Fruit fly (Drosophila melanogaster) whole organism, embryonic: ENCODE data around the gene Vav.

Experiments used
- ATbp ChIP-seq: fragments of 200-800 bp; sonication (Bioruptor generic); optimal IDR thresholded peaks from 2 replicates; lab custom pipeline; 2017; ENCODE audit warnings: missing biosample characterization, mild to moderate bottlenecking, missing genetic modification characterization, missing genetic modification reagents
- Ada2b ChIP-seq: fragments of 200-800 bp; sonication (Bioruptor generic); IDR thresholded peaks from 2 replicates; pipeline ENCODE4 v1.3.6; 2022; ENCODE audit warnings: missing biosample characterization, missing genetic modification characterization
- CG10654 ChIP-seq: fragments of 200-800 bp; sonication (Bioruptor generic); optimal IDR thresholded peaks from 2 replicates; lab custom pipeline; 2016; ENCODE audit warnings: missing biosample characterization, missing genetic modification characterization
- CG11398 ChIP-seq: fragments of 200-800 bp; sonication (Bioruptor generic); optimal IDR thresholded peaks from 2 replicates; lab custom pipeline; 2016; ENCODE audit warnings: missing biosample characterization, missing genetic modification characterization
- CG12104 ChIP-seq: fragments of 200-800 bp; sonication (Bioruptor generic); optimal IDR thresholded peaks from 3 replicates; lab custom pipeline; 2016; ENCODE audit warnings: missing biosample characterization, missing genetic modification characterization
- CG12299 ChIP-seq: fragments of 200-800 bp; sonication (Bioruptor generic); optimal IDR thresholded peaks from 2 replicates; lab custom pipeline; 2018; ENCODE audit warnings: missing biosample characterization, mild to moderate bottlenecking, missing genetic modification characterization
- CG13123 ChIP-seq: fragments of 200-800 bp; sonication (Bioruptor generic); optimal IDR thresholded peaks from 2 replicates; lab custom pipeline; 2016; ENCODE audit warnings: missing biosample characterization, missing genetic modification characterization
- CG13287 ChIP-seq: fragments of 200-800 bp; sonication (Bioruptor generic); IDR thresholded peaks from 2 replicates; pipeline ENCODE4 v1.3.6; 2022; ENCODE audit warnings: missing biosample characterization, missing genetic modification characterization; ENCODE audit not compliant: partially characterized antibody
- CG13624 ChIP-seq: fragments of 200-800 bp; sonication (Bioruptor generic); optimal IDR thresholded peaks from 2 replicates; lab custom pipeline; 2016; ENCODE audit warnings: missing biosample characterization, missing genetic modification characterization
- CG14441 ChIP-seq: fragments of 200-800 bp; sonication (Bioruptor generic); IDR thresholded peaks from 2 replicates; pipeline ENCODE4 v1.3.6; 2022; ENCODE audit warnings: missing biosample characterization, missing genetic modification characterization
- CG15011 ChIP-seq: fragments of 200-800 bp; sonication (Bioruptor generic); optimal IDR thresholded peaks from 3 replicates; lab custom pipeline; 2018; ENCODE audit warnings: missing biosample characterization, mild to moderate bottlenecking, missing genetic modification characterization
- CG17385 ChIP-seq: fragments of 200-800 bp; sonication (Bioruptor generic); optimal IDR thresholded peaks from 3 replicates; lab custom pipeline; 2018; ENCODE audit warnings: missing biosample characterization, mild to moderate bottlenecking, missing genetic modification characterization
- CG2199 ChIP-seq: fragments of 200-800 bp; sonication (Bioruptor generic); IDR thresholded peaks from 3 replicates; pipeline ENCODE4 v1.3.6; 2022; ENCODE audit warnings: missing biosample characterization, missing genetic modification characterization
- CG31224 ChIP-seq: fragments of 200-800 bp; sonication (Bioruptor generic); IDR thresholded peaks from 2 replicates; pipeline ENCODE4 v1.3.6; 2022; ENCODE audit warnings: missing biosample characterization, missing genetic modification characterization
- CG31441 ChIP-seq: fragments of 200-800 bp; sonication (Bioruptor generic); IDR thresholded peaks from 2 replicates; pipeline ENCODE4 v1.3.6; 2022; ENCODE audit warnings: missing biosample characterization, missing genetic modification characterization
- CG3163 ChIP-seq: fragments of 200-800 bp; sonication (Bioruptor generic); optimal IDR thresholded peaks from 3 replicates; lab custom pipeline; 2016; ENCODE audit warnings: missing biosample characterization, missing genetic modification characterization
- CG3281 ChIP-seq: fragments of 200-800 bp; sonication (Bioruptor generic); optimal IDR thresholded peaks from 3 replicates; lab custom pipeline; 2017; ENCODE audit warnings: missing biosample characterization, mild to moderate bottlenecking, missing genetic modification characterization
- CG4424 ChIP-seq: fragments of 200-800 bp; sonication (Bioruptor generic); optimal IDR thresholded peaks from 3 replicates; lab custom pipeline; 2016; ENCODE audit warnings: missing biosample characterization, missing genetic modification characterization
- CG4820 ChIP-seq: fragments of 200-800 bp; sonication (Bioruptor generic); optimal IDR thresholded peaks from 3 replicates; lab custom pipeline; 2016; ENCODE audit warnings: missing biosample characterization, missing genetic modification characterization
- CG5180 ChIP-seq: fragments of 200-800 bp; sonication (Bioruptor generic); optimal IDR thresholded peaks from 3 replicates; lab custom pipeline; 2017; ENCODE audit warnings: missing biosample characterization, missing genetic modification characterization, mild to moderate bottlenecking, moderate library complexity, missing genetic modification reagents
- CG6854 ChIP-seq: fragments of 200-800 bp; sonication (Bioruptor generic); optimal IDR thresholded peaks from 3 replicates; lab custom pipeline; 2017; ENCODE audit warnings: missing biosample characterization, mild to moderate bottlenecking, missing genetic modification characterization
- CG7372 ChIP-seq: fragments of 200-800 bp; sonication (Bioruptor generic); IDR thresholded peaks from 2 replicates; pipeline ENCODE4 v1.3.6; 2022; ENCODE audit warnings: missing biosample characterization, missing genetic modification characterization
- CG9727 ChIP-seq: fragments of 200-800 bp; sonication (Bioruptor generic); optimal IDR thresholded peaks from 3 replicates; lab custom pipeline; 2017; ENCODE audit warnings: missing biosample characterization, mild to moderate bottlenecking, missing genetic modification characterization
- CkIIα-i1 ChIP-seq: fragments of 200-800 bp; sonication (Bioruptor generic); IDR thresholded peaks from 2 replicates; pipeline ENCODE4 v1.3.6; 2022; ENCODE audit warnings: missing biosample characterization, missing genetic modification characterization
- Dad ChIP-seq: fragments of 200-800 bp; sonication (Bioruptor generic); optimal IDR thresholded peaks from 3 replicates; lab custom pipeline; 2016; ENCODE audit warnings: missing biosample characterization, missing genetic modification characterization
- Fer3 ChIP-seq: fragments of 200-800 bp; sonication (Bioruptor generic); optimal IDR thresholded peaks from 2 replicates; lab custom pipeline; 2018; ENCODE audit warnings: missing biosample characterization, mild to moderate bottlenecking, missing genetic modification characterization, moderate library complexity
- GATAe ChIP-seq: fragments of 200-800 bp; sonication (Bioruptor generic); conservative IDR thresholded peaks from 2 replicates; pipeline ENCODE4 v1.3.6; 2022; ENCODE audit warnings: missing biosample characterization, missing genetic modification characterization
- HmgZ ChIP-seq: fragments of 200-800 bp; sonication (Bioruptor generic); optimal IDR thresholded peaks from 2 replicates; lab custom pipeline; 2018; ENCODE audit warnings: missing biosample characterization, mild to moderate bottlenecking, missing genetic modification characterization
- Max ChIP-seq: fragments of 200-800 bp; sonication (Bioruptor generic); optimal IDR thresholded peaks from 2 replicates; lab custom pipeline; 2016; ENCODE audit warnings: missing biosample characterization, mild to moderate bottlenecking, missing genetic modification characterization
- NC2β ChIP-seq: fragments of 200-800 bp; sonication (Bioruptor generic); optimal IDR thresholded peaks from 2 replicates; lab custom pipeline; 2016; ENCODE audit warnings: missing biosample characterization, missing genetic modification characterization
- NFAT ChIP-seq: fragments of 200-800 bp; sonication (Bioruptor generic); IDR thresholded peaks from 2 replicates; pipeline ENCODE4 v1.3.6; 2022; ENCODE audit warnings: missing biosample characterization, missing genetic modification characterization
- Nf-YC ChIP-seq: fragments of 200-800 bp; optimal IDR thresholded peaks from 3 replicates; lab custom pipeline; 2019; ENCODE audit warnings: missing biosample characterization, mild to moderate bottlenecking, missing genetic modification characterization, moderate library complexity
- Ptx1 ChIP-seq: fragments of 200-800 bp; sonication (Bioruptor generic); IDR thresholded peaks from 2 replicates; pipeline ENCODE4 v1.3.6; 2022; ENCODE audit warnings: missing biosample characterization, missing genetic modification characterization
- Sry-δ ChIP-seq: fragments of 200-800 bp; sonication (Bioruptor generic); optimal IDR thresholded peaks from 2 replicates; lab custom pipeline; 2016; ENCODE audit warnings: missing biosample characterization, missing genetic modification characterization
- bigmax ChIP-seq: fragments of 200-800 bp; sonication (Bioruptor generic); optimal IDR thresholded peaks from 2 replicates; lab custom pipeline; 2018; ENCODE audit warnings: missing biosample characterization, mild to moderate bottlenecking, missing genetic modification characterization
- caup ChIP-seq: fragments of 200-800 bp; sonication (Bioruptor generic); optimal IDR thresholded peaks from 3 replicates; lab custom pipeline; 2017; ENCODE audit warnings: missing biosample characterization, mild to moderate bottlenecking, missing genetic modification characterization, moderate library complexity; ENCODE audit not compliant: severe bottlenecking
- chinmo ChIP-seq: fragments of 200-800 bp; sonication (Bioruptor generic); IDR thresholded peaks from 4 replicates; pipeline ENCODE4 v1.3.6; 2022; ENCODE audit warnings: missing biosample characterization, missing genetic modification characterization; ENCODE audit not compliant: partially characterized antibody
- crp ChIP-seq, 2 experiments: fragments of 200-800 bp; sonication (Bioruptor generic); optimal IDR thresholded peaks; 2 replicates in 1 of 2; 3 replicates in 1 of 2; lab custom pipeline; 2017; ENCODE audit warnings: missing biosample characterization in 2 of 2, missing genetic modification characterization in 2 of 2, mild to moderate bottlenecking in 1 of 2, moderate library complexity in 1 of 2
- cwo ChIP-seq: fragments of 200-800 bp; sonication (Bioruptor generic); optimal IDR thresholded peaks from 3 replicates; lab custom pipeline; 2017; ENCODE audit warnings: missing biosample characterization, missing genetic modification characterization, mild to moderate bottlenecking, moderate library complexity, missing genetic modification reagents
- dan ChIP-seq: fragments of 200-800 bp; sonication (Bioruptor generic); IDR thresholded peaks from 2 replicates; pipeline ENCODE4 v1.3.6; 2022; ENCODE audit warnings: missing biosample characterization, missing genetic modification characterization
- fd96Cb ChIP-seq: fragments of 200-800 bp; sonication (Bioruptor generic); optimal IDR thresholded peaks from 2 replicates; lab custom pipeline; 2018; ENCODE audit warnings: missing biosample characterization, mild to moderate bottlenecking, missing genetic modification characterization, moderate library complexity
- hkb ChIP-seq, 2 experiments: fragments of 200-800 bp in 1 of 2; fragments of >200 bp in 1 of 2; sonication (Bioruptor generic) in 1 of 2; IDR thresholded peaks in 1 of 2; optimal IDR thresholded peaks in 1 of 2; 2 replicates each; pipeline versions ENCODE4 v1.3.6 to Lab custom; 2017 to 2022; ENCODE audit warnings: missing biosample characterization in 1 of 2, missing genetic modification characterization in 1 of 2
- jigr1 ChIP-seq: fragments of 200-800 bp; sonication (Bioruptor generic); IDR thresholded peaks from 3 replicates; pipeline ENCODE4 v1.3.6; 2022; ENCODE audit warnings: missing biosample characterization, missing genetic modification characterization
- p53 ChIP-seq: fragments of 200-800 bp; sonication (Bioruptor generic); optimal IDR thresholded peaks from 2 replicates; lab custom pipeline; 2016; ENCODE audit warnings: missing biosample characterization, missing genetic modification characterization
- pnt ChIP-seq: fragments of 200-800 bp; sonication (Bioruptor generic); optimal IDR thresholded peaks from 3 replicates; lab custom pipeline; 2016; ENCODE audit warnings: missing biosample characterization, missing genetic modification characterization
- sob ChIP-seq: fragments of 200-800 bp; sonication (Bioruptor generic); IDR thresholded peaks from 2 replicates; pipeline ENCODE4 v1.3.6; 2022; ENCODE audit warnings: missing biosample characterization, missing genetic modification characterization
- tap ChIP-seq: fragments of 200-800 bp; optimal IDR thresholded peaks from 3 replicates; lab custom pipeline; 2019; ENCODE audit warnings: missing biosample characterization, mild to moderate bottlenecking, missing genetic modification characterization, moderate library complexity
- trh ChIP-seq: fragments of 200-800 bp; sonication (Bioruptor generic); optimal IDR thresholded peaks from 2 replicates; lab custom pipeline; 2016; ENCODE audit warnings: missing biosample characterization, missing genetic modification characterization

Vav gene

DNA sequence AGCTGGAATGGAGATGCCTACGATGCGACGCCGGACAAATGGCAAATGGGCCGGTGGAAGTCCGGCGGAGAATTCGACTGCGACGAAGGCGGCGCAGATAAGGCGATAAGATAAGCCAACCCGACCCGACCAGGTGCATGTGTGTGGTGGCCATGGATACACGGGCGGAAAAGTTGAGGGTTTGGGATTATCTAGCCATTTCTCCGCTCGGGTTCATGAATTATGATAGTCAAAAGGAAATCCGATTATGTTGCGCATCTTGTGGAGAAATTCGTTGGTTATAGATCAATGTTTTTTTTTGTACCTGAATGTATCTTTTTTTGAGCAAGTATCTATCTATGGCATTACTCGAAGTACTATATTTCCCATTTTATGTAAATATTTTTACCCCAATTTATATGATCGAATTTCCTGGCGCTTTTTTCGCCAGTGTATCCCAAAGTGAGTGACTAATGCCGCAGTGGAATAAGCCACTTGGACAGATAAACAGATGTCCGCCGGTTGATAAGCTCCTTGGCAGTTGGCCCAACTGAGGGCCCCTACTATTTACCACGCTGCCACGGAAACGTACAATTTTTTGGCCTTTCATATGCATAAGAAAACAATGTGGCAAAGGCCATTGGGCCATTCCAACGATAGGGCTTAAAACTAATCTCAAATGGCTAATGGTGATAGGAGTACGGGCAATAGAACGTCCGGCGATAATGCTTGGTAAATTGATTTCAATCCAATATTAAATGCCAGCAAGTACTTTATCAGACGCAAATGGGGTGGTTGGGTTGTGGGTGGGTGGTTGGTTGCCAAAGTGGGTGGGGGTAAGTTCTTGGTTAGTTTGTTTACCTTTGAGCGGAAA lies 14.2 kb upstream of the Vav start, which contains the start of gene CG7992 (continued):
- TF ChIP-seq NFAT (GFP tag; lab: Robert Waterston, UW): peak; percentile 17; the same call in 1 of the 2 replicates
- TF ChIP-seq CG6854: peak; percentile 47
- no peak for TF ChIP-seq bigmax (GFP tag; lab: Kevin White, UChicago)
- TF ChIP-seq caup: peak; percentile 33
- no peak for TF ChIP-seq dan (GFP tag; lab: Robert Waterston, UW)
- TF ChIP-seq CG3163 (GFP tag; lab: Kevin White, UChicago): peak; percentile 34
- peak; percentile 21 for TF ChIP-seq CG13123 (GFP tag; lab: Kevin White, UChicago)
- peak; percentile 26 for TF ChIP-seq Max
- peak; percentile 65 for TF ChIP-seq CG3281 (GFP tag; lab: Kevin White, UChicago)
- TF ChIP-seq crp (GFP tag; optimal IDR thresholded peaks at IDR 0.05; lab: Kevin White, UChicago): peak in 1 of 2 experiments; percentile 9
- peak; percentile 56 for TF ChIP-seq CG13624
- TF ChIP-seq p53 (GFP tag; lab: Kevin White, UChicago): peak; percentile 28
- TF ChIP-seq Dad (GFP tag; lab: Kevin White, UChicago): peak; percentile 0
- TF ChIP-seq HmgZ (tag; lab: Kevin White, UChicago): peak; percentile 19
- peak; percentile 69 for TF ChIP-seq cwo (GFP tag; lab: Kevin White, UChicago)
- TF ChIP-seq tap (tag; lab: Kevin White, UChicago): peak; percentile 10
- peak; percentile 39 for TF ChIP-seq CG11398
- TF ChIP-seq jigr1 (GFP tag; lab: Robert Waterston, UW): no peak
- TF ChIP-seq Sry-δ (GFP tag; lab: Kevin White, UChicago): peak; percentile 15
- peak; percentile 19; the same call in 1 of the 2 replicates for TF ChIP-seq sob
- peak; percentile 54 for TF ChIP-seq CG31441
- no peak for TF ChIP-seq CkIIα-i1 (GFP tag; lab: Robert Waterston, UW)
- TF ChIP-seq pnt (GFP tag; lab: Kevin White, UChicago): peak; percentile 46
- peak; percentile 50 for TF ChIP-seq CG12104 (GFP tag; lab: Kevin White, UChicago)
- TF ChIP-seq CG5180: peak; percentile 51
- no peak for TF ChIP-seq NC2β
- TF ChIP-seq CG2199: peak; percentile 50; the same call in 1 of the 3 replicates
- TF ChIP-seq CG14441 (GFP tag; lab: Robert Waterston, UW): peak; percentile 51; the same call in 1 of the 2 replicates
- peak; percentile 48 for TF ChIP-seq CG4820 (GFP tag; lab: Kevin White, UChicago)
- TF ChIP-seq trh (GFP tag; lab: Kevin White, UChicago): no peak
- peak; percentile 35 for TF ChIP-seq ATbp (GFP tag; lab: Kevin White, UChicago)
- peak; percentile 41 for TF ChIP-seq CG4424 (GFP tag; lab: Kevin White, UChicago)
- TF ChIP-seq CG17385 (GFP tag; lab: Kevin White, UChicago): peak; percentile 58
- TF ChIP-seq CG10654 (GFP tag; lab: Kevin White, UChicago): peak; percentile 21
- peak; percentile 68; the same call in 1 of the 4 replicates for TF ChIP-seq chinmo (GFP tag; lab: Robert Waterston, UW)
- TF ChIP-seq CG9727 (GFP tag; lab: Kevin White, UChicago): peak; percentile 55
- no peak for TF ChIP-seq CG31224 (GFP tag; lab: Robert Waterston, UW)
- peak; percentile 45 for TF ChIP-seq fd96Cb (tag; lab: Kevin White, UChicago)
- TF ChIP-seq Fer3 (tag; lab: Kevin White, UChicago): peak; percentile 52
- TF ChIP-seq Ptx1 (GFP tag; lab: Robert Waterston, UW): peak; percentile 57
- peak; percentile 62 for TF ChIP-seq Ada2b (GFP tag; lab: Robert Waterston, UW)
- TF ChIP-seq CG13287 (GFP tag; lab: Robert Waterston, UW): no peak
- peak; percentile 43 for TF ChIP-seq CG12299 (tag; lab: Kevin White, UChicago)
- TF ChIP-seq hkb (optimal IDR thresholded peaks at IDR 0.05; lab: Kevin White, UChicago): no peak
- peak; percentile 58; the same call in 1 of the 2 replicates for TF ChIP-seq hkb (GFP tag; IDR thresholded peaks at IDR 0.05; lab: Robert Waterston, UW)
- TF ChIP-seq CG15011 (GFP tag; lab: Kevin White, UChicago): peak; percentile 43
- TF ChIP-seq CG7372 (GFP tag; lab: Robert Waterston, UW): no peak
- peak; percentile 51 for TF ChIP-seq GATAe (GFP tag; lab: Robert Waterston, UW)
- TF ChIP-seq Nf-YC (tag; lab: Kevin White, UChicago): peak; percentile 9
